Fruit fly (Drosophila melanogaster): ENCODE data around the gene MnM.

MnM gene

DNA sequence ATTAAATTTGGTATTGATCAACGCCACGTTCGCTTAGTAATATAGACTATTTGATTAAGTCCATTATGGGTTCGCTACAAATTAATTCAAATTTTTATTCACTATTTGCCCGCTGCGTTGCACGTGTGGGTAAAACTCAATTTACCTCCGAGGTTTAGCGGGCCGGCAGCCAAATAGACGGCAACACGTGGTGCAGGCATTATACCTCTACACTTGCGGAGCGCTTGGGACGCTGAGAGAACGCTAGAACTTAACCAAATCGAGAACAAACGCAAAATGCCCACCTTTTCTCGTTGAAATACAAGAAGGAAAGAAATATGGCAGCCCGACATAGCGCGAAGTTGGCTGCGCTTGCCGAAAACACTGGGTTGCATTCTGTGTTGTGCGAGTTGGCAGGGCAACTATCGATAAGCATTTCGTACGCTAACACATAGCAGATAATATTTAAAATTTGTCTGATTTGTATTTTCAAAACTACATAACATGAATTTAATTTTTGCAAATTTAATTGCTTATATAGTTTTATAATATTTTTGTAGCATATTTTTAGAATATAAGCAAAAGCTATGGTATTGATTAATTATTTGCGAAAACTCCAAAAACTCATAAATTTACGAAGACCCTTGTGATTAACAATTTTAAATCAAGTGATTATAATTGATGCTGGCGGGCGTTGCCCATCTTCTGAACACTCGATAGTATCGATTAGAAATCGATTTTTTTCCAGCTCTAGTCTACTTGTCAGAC is 44.4 kb upstream of the MnM start, which contains the start of the genes RpL28 and eIF1 (continued):
- TF ChIP-seq PHDP (tag; optimal IDR thresholded peaks at IDR 0.05) (peak; percentile 84), CG1792 (GFP tag; optimal IDR thresholded peaks at IDR 0.05) (peak; percentile 81), CG4707 (GFP tag; optimal IDR thresholded peaks at IDR 0.05) (peak; percentile 90), CG2678 (tag; optimal IDR thresholded peaks at IDR 0.05) (peak; percentile 83), vvl (GFP tag; IDR thresholded peaks at IDR 0.05) (peak; percentile 91), HLHmδ (GFP tag; optimal IDR thresholded peaks at IDR 0.05) (peak; percentile 99), CG8290 (GFP tag; optimal IDR thresholded peaks at IDR 0.05) (peak; percentile 93), CG8290 (tag; optimal IDR thresholded peaks at IDR 0.05) (peak; percentile 89 to 97), stc (GFP tag; IDR thresholded peaks at IDR 0.05) (peak; percentile 79), CG13287 (GFP tag; IDR thresholded peaks at IDR 0.05; ENCODE audit: partially characterized antibody) (peak; percentile 78), Myb (GFP tag; optimal IDR thresholded peaks at IDR 0.05) (peak; percentile 73), CG3726 (GFP tag; IDR thresholded peaks at IDR 0.05) (peak; percentile 83; the same call in 2 of the 3 replicates), h (optimal IDR thresholded peaks at IDR 0.05) (no peak), CG6813 (GFP tag; optimal IDR thresholded peaks at IDR 0.05) (peak; percentile 94), ken (GFP tag; IDR thresholded peaks at IDR 0.05) (peak; percentile 89), gt (GFP tag; IDR thresholded peaks at IDR 0.05) (peak; percentile 74), CG15011 (GFP tag; optimal IDR thresholded peaks at IDR 0.05) (peak; percentile 93), hbn (GFP tag; IDR thresholded peaks at IDR 0.05; ENCODE audit: partially characterized antibody) (peak; percentile 64), CG7928 (GFP tag; optimal IDR thresholded peaks at IDR 0.05) (peak; percentile 73), dm (GFP tag; optimal IDR thresholded peaks at IDR 0.05) (peak; percentile 96), hkb (optimal IDR thresholded peaks at IDR 0.05) (no peak), hkb (GFP tag; IDR thresholded peaks at IDR 0.05) (peak; percentile 80), CHES-1-like (GFP tag; optimal IDR thresholded peaks at IDR 0.05) (peak; percentile 91), CG10147 (GFP tag; optimal IDR thresholded peaks at IDR 0.05) (peak; percentile 65), CG7987 (GFP tag; optimal IDR thresholded peaks at IDR 0.05) (peak; percentile 98), CG12104 (GFP tag; optimal IDR thresholded peaks at IDR 0.05) (peak; percentile 96), CTCF (GFP tag; optimal IDR thresholded peaks at IDR 0.05) (peak; percentile 67), inv (GFP tag; IDR thresholded peaks at IDR 0.05; ENCODE audit: partially characterized antibody) (peak; percentile 72), sna (GFP tag; IDR thresholded peaks at IDR 0.05; ENCODE audit: partially characterized antibody) (peak; percentile 73), Bdp1 (GFP tag; optimal IDR thresholded peaks at IDR 0.05) (peak; percentile 87), CG3847 (GFP tag; IDR thresholded peaks at IDR 0.05) (peak; percentile 89), CG12659 (GFP tag; optimal IDR thresholded peaks at IDR 0.05) (peak; percentile 97), Hr78 (GFP tag; optimal IDR thresholded peaks at IDR 0.05) (peak in 1 of 2 experiments; percentile 43), croc (GFP tag; conservative IDR thresholded peaks at IDR 0.05) (peak; percentile 59; the same call in 2 of the 3 replicates), unpg (GFP tag; optimal IDR thresholded peaks at IDR 0.05) (peak; percentile 78), dmrt11E (tag; optimal IDR thresholded peaks at IDR 0.05) (peak; percentile 87), Nf-YC (tag; optimal IDR thresholded peaks at IDR 0.05) (peak; percentile 81), sob (GFP tag; IDR thresholded peaks at IDR 0.05) (peak; percentile 91), Hsf (GFP tag; optimal IDR thresholded peaks at IDR 0.05) (peak; percentile 94), YL-1 (GFP tag; optimal IDR thresholded peaks at IDR 0.05) (peak; percentile 98), sd (tag; optimal IDR thresholded peaks at IDR 0.05) (no peak), CG10959 (GFP tag; IDR thresholded peaks at IDR 0.05) (peak; percentile 78), CG6791 (GFP tag; IDR thresholded peaks at IDR 0.05; ENCODE audit: partially characterized antibody) (peak; percentile 70; the same call in 2 of the 3 replicates), CG5953 (GFP tag; IDR thresholded peaks at IDR 0.05) (peak; percentile 80), al (GFP tag; IDR thresholded peaks at IDR 0.05) (peak; percentile 67), Fer3 (tag; optimal IDR thresholded peaks at IDR 0.05) (peak; percentile 90), Xbp1 (GFP tag; optimal IDR thresholded peaks at IDR 0.05) (peak; percentile 93), CG18011 (GFP tag; optimal IDR thresholded peaks at IDR 0.05) (peak; percentile 83), cwo (GFP tag; optimal IDR thresholded peaks at IDR 0.05) (peak; percentile 69)
